Worm (Caenorhabditis elegans) whole organism, late embryonic: ENCODE data around the gene T05A8.2.

Source experiments
- C08G9.2 ChIP-seq: sonication (generic microtip); optimal IDR thresholded peaks from 2 replicates; lab custom pipeline; 2016; ENCODE audit warnings: mild to moderate bottlenecking, missing genetic modification characterization, moderate library complexity, missing compliant biosample characterization
- ahr-1 ChIP-seq: sonication (generic microtip); optimal IDR thresholded peaks from 2 replicates; lab custom pipeline; 2016; ENCODE audit warnings: missing genetic modification characterization, missing compliant biosample characterization
- ama-1 ChIP-seq: fragments of 150-350 bp; optimal IDR thresholded peaks from 2 replicates; lab custom pipeline; 2014
- ceh-22 ChIP-seq: sonication (generic microtip); optimal IDR thresholded peaks from 2 replicates; lab custom pipeline; 2017; ENCODE audit warnings: missing biosample characterization, missing genetic modification characterization
- ceh-31 ChIP-seq: sonication (generic microtip); optimal IDR thresholded peaks from 2 replicates; lab custom pipeline; 2016; ENCODE audit warnings: missing genetic modification characterization, missing compliant biosample characterization
- ceh-45 ChIP-seq: fragments of 200-800 bp; sonication (Bioruptor generic); IDR thresholded peaks from 2 replicates; pipeline ENCODE4 v1.3.6; 2022; ENCODE audit warnings: missing genetic modification reagents, missing genetic modification characterization, missing compliant biosample characterization
- ceh-48 ChIP-seq: sonication (generic microtip); optimal IDR thresholded peaks from 2 replicates; lab custom pipeline; 2016; ENCODE audit warnings: missing genetic modification characterization, inconsistent platforms, missing compliant biosample characterization
- ceh-9 ChIP-seq: sonication (generic microtip); optimal IDR thresholded peaks from 2 replicates; lab custom pipeline; 2016; ENCODE audit warnings: mild to moderate bottlenecking, missing genetic modification characterization, inconsistent platforms, missing compliant biosample characterization
- dve-1 ChIP-seq: sonication (generic microtip); optimal IDR thresholded peaks from 2 replicates; lab custom pipeline; 2017; ENCODE audit warnings: antibody characterized with exemption, mild to moderate bottlenecking, missing genetic modification characterization, missing compliant biosample characterization
- elt-4 ChIP-seq: sonication (generic microtip); optimal IDR thresholded peaks from 2 replicates; lab custom pipeline; 2016; ENCODE audit warnings: missing genetic modification characterization, missing compliant biosample characterization
- ets-4 ChIP-seq: sonication (generic microtip); optimal IDR thresholded peaks from 2 replicates; lab custom pipeline; 2016; ENCODE audit warnings: missing genetic modification characterization, missing compliant biosample characterization
- eyg-1 ChIP-seq: sonication (generic microtip); optimal IDR thresholded peaks from 2 replicates; lab custom pipeline; 2016; ENCODE audit warnings: missing genotype, missing genetic modification characterization, missing compliant biosample characterization
- fax-1 ChIP-seq: sonication (generic microtip); optimal IDR thresholded peaks from 2 replicates; lab custom pipeline; 2016; ENCODE audit warnings: missing genotype, missing genetic modification characterization, missing compliant biosample characterization
- lin-11 ChIP-seq: fragments of 200-800 bp; sonication (Bioruptor generic); optimal IDR thresholded peaks from 2 replicates; lab custom pipeline; 2018; ENCODE audit warnings: mild to moderate bottlenecking, missing genetic modification characterization, missing compliant biosample characterization
- madf-2 ChIP-seq: sonication (generic microtip); optimal IDR thresholded peaks from 2 replicates; lab custom pipeline; 2017; ENCODE audit warnings: missing genetic modification characterization, missing compliant biosample characterization
- mec-3 ChIP-seq: sonication (generic microtip); optimal IDR thresholded peaks from 2 replicates; lab custom pipeline; 2016; ENCODE audit warnings: borderline replicate concordance, missing genetic modification characterization, missing compliant biosample characterization
- nfya-1 ChIP-seq: sonication (generic microtip); optimal IDR thresholded peaks from 2 replicates; lab custom pipeline; 2017; ENCODE audit warnings: missing genetic modification characterization, mild to moderate bottlenecking, missing compliant biosample characterization, antibody characterized with exemption, moderate library complexity
- nhr-232 ChIP-seq: sonication (generic microtip); optimal IDR thresholded peaks from 2 replicates; lab custom pipeline; 2016; ENCODE audit warnings: missing genetic modification characterization, missing compliant biosample characterization
- pag-3 ChIP-seq: sonication (generic microtip); optimal IDR thresholded peaks from 2 replicates; lab custom pipeline; 2016; ENCODE audit warnings: missing compliant biosample characterization, missing genetic modification characterization, borderline replicate concordance
- pha-4 ChIP-seq: fragments of 150-350 bp; optimal IDR thresholded peaks from 2 replicates; lab custom pipeline; 2018; ENCODE audit warnings: missing biosample characterization, missing genetic modification reagents, missing genetic modification characterization
- pros-1 ChIP-seq: fragments of 150-350 bp; optimal IDR thresholded peaks from 2 replicates; lab custom pipeline; 2014; ENCODE audit warnings: missing biosample characterization, missing genetic modification reagents, missing genetic modification characterization
- sox-4 ChIP-seq: sonication (generic microtip); optimal IDR thresholded peaks from 2 replicates; lab custom pipeline; 2017; ENCODE audit warnings: mild to moderate bottlenecking, missing genetic modification characterization, inconsistent platforms, missing compliant biosample characterization
- syd-9 ChIP-seq: sonication (generic microtip); optimal IDR thresholded peaks from 2 replicates; lab custom pipeline; 2016; ENCODE audit warnings: mild to moderate bottlenecking, missing genetic modification characterization, moderate library complexity, missing compliant biosample characterization
- tbx-2 ChIP-seq: sonication (generic microtip); optimal IDR thresholded peaks from 2 replicates; lab custom pipeline; 2016; ENCODE audit warnings: missing genetic modification characterization, missing compliant biosample characterization
- tbx-7 ChIP-seq: sonication (generic microtip); optimal IDR thresholded peaks from 2 replicates; lab custom pipeline; 2016; ENCODE audit warnings: missing genotype, missing genetic modification characterization, missing compliant biosample characterization
- unc-3 ChIP-seq, 2 experiments: fragments of 200-800 bp in 1 of 2; sonication (Bioruptor generic) in 1 of 2; sonication (generic microtip) in 1 of 2; conservative IDR thresholded peaks in 1 of 2; optimal IDR thresholded peaks in 1 of 2; 2 replicates each; pipeline versions ENCODE4 v1.3.6 to Lab custom; 2016 to 2022; ENCODE audit warnings: missing compliant biosample characterization in 2 of 2, missing genetic modification characterization in 2 of 2, missing genetic modification reagents in 1 of 2
- unc-42 ChIP-seq: sonication (generic microtip); optimal IDR thresholded peaks from 2 replicates; lab custom pipeline; 2016; ENCODE audit warnings: missing genotype, missing genetic modification characterization, missing compliant biosample characterization
- unc-55 ChIP-seq: sonication (generic microtip); optimal IDR thresholded peaks from 2 replicates; lab custom pipeline; 2017; ENCODE audit warnings: missing biosample characterization, missing genetic modification reagents, missing genetic modification characterization
- unc-86 ChIP-seq: sonication (generic microtip); optimal IDR thresholded peaks from 2 replicates; lab custom pipeline; 2016; ENCODE audit warnings: missing genetic modification characterization, missing compliant biosample characterization
- ztf-16 ChIP-seq: sonication (generic microtip); optimal IDR thresholded peaks from 2 replicates; lab custom pipeline; 2017; ENCODE audit warnings: missing genetic modification characterization, missing compliant biosample characterization

T05A8.2 gene

DNA sequence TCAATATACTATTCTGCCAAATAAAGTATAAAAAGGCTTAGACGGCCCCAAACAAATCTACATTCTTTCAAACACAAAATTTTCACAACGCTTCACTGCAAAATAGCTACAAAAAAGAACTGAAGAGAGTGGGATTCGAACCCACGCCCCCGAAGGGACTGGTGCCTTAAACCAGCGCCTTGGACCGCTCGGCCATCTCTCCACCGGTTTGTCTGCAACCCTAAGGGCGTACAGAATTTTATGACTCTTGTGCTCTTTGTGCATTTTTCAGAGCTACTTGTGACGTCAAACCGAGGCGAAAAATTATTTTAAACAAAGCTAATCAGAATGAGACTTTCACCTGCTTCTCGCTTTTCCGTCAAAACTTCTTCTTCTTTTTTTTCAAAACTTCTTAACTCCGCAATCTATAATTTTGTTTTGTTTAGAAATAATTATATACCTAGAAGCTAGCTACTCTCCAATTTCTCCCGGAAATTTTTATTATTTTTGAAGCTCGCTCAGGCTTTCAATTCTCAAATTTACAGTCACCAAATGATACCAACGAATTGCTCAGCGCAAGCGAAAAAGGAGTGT, 25.4 kb upstream of the T05A8.2 start, which contains the start of gene T05A8.8:
TSS of gene T05A8.8 (plus strand) at position 523 of the 573 bp plus-strand sequence.
- TF ChIP-seq syd-9 (tag; lab: Kevin White, UChicago) (no peak), fax-1 (tag; lab: Kevin White, UChicago) (no peak), pros-1 (no peak)
- TF ChIP-seq, all 69 proteins: peak for 0

ce11 chrII:2735644-2736043, 24.8 kb upstream of the T05A8.2 start:
- TF ChIP-seq C08G9.2 (tag; lab: Kevin White, UChicago) (no peak), ceh-22 (tag; lab: Kevin White, UChicago) (no peak), pha-4 (no peak), ama-1 (no peak), unc-42 (tag; lab: Kevin White, UChicago) (no peak), ets-4 (tag; lab: Kevin White, UChicago) (no peak), nhr-232 (tag; lab: Kevin White, UChicago) (no peak), dve-1 (no peak), ceh-9 (tag; lab: Kevin White, UChicago) (no peak), ceh-48 (tag; lab: Kevin White, UChicago) (no peak), ahr-1 (tag; lab: Kevin White, UChicago) (no peak), syd-9 (tag; lab: Kevin White, UChicago) (no peak)

ce11 chrII:2735192-2735591, 24.4 kb upstream of the T05A8.2 start, which contains the start of gene wdr-31:
TSS of gene wdr-31 (minus strand) at chrII:2735292.
- TF ChIP-seq ceh-48 (tag; lab: Kevin White, UChicago), result no peak
- TF ChIP-seq unc-3 (GFP tag; conservative IDR thresholded peaks at IDR 0.05; lab: Robert Waterston, UW), result no peak
- no peak for TF ChIP-seq unc-3 (tag; optimal IDR thresholded peaks at IDR 0.05; lab: Kevin White, UChicago)
- no peak for TF ChIP-seq ceh-31
- TF ChIP-seq pag-3, result no peak
- no peak for TF ChIP-seq unc-86 (tag; lab: Kevin White, UChicago)
- TF ChIP-seq ztf-16 (tag; lab: Kevin White, UChicago), result no peak
- TF ChIP-seq ceh-45 (GFP tag; lab: Robert Waterston, UW), result no peak
- no peak for TF ChIP-seq mec-3 (tag; lab: Kevin White, UChicago)
- no peak for TF ChIP-seq elt-4 (tag; lab: Kevin White, UChicago)

- peak; percentile 49 for TF ChIP-seq nfya-1 (tag; lab: Kevin White, UChicago)
- no peak for TF ChIP-seq unc-3 (GFP tag; conservative IDR thresholded peaks at IDR 0.05; lab: Robert Waterston, UW)
- TF ChIP-seq unc-3 (tag; optimal IDR thresholded peaks at IDR 0.05; lab: Kevin White, UChicago), result no peak
Observed at ce11 chrII:2734735-2735134, 23.9 kb upstream of the T05A8.2 start.

ce11 chrII:2734266-2734665, 23.4 kb upstream of the T05A8.2 start:
- TF ChIP-seq dve-1, result peak; percentile 82
- no peak for TF ChIP-seq sox-4 (tag; lab: Kevin White, UChicago)
- TF ChIP-seq C08G9.2 (tag; lab: Kevin White, UChicago), result no peak
- no peak for TF ChIP-seq eyg-1 (tag; lab: Kevin White, UChicago)
- TF ChIP-seq lin-11 (tag; lab: Kevin White, UChicago), result no peak
- TF ChIP-seq syd-9 (tag; lab: Kevin White, UChicago), result no peak

ce11 chrII:2730647-2731046, 19.8 kb upstream of the T05A8.2 start:
- TF ChIP-seq dve-1 (no peak), nfya-1 (tag; lab: Kevin White, UChicago) (no peak), unc-42 (tag; lab: Kevin White, UChicago) (peak; percentile 34), madf-2 (no peak)

DNA sequence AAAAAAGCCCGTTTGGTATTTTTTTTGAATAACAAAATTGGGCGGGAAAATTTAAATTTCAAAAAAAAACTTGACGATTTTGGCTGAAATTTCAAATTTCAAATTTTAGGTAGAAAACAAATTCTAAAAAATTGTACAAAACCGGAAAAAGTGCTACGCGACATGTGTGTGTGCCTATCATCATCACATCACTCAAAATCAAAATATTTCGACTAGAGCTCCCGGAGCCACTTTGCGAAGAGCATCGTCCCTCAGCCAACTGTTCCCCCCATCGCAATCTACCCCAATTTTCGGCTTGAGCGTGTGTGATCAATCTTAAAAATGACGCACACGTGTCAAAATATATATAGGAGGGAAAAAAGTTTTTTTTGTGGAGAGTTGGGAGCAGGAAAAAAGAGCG, 16.0 kb upstream of the T05A8.2 start:
- no peak for TF ChIP-seq tbx-2 (tag; lab: Kevin White, UChicago)
- no peak for TF ChIP-seq tbx-7 (tag; lab: Kevin White, UChicago)
- TF ChIP-seq unc-55, result peak; percentile 52
